Worm (Caenorhabditis elegans) whole organism, L4/young adult: ENCODE results near the gene trpa-1.

Source experiments
- dao-5 ChIP-seq: sonication (generic microtip); optimal IDR thresholded peaks from 2 replicates; lab custom pipeline; 2016; ENCODE audit warnings: missing genotype, missing genetic modification characterization, moderate library complexity, missing compliant biosample characterization
- him-1 ChIP-seq: sonication (generic microtip); optimal IDR thresholded peaks from 2 replicates; lab custom pipeline; 2016; ENCODE audit warnings: missing genotype, missing genetic modification reagents, missing genetic modification characterization, missing compliant biosample characterization

- TF ChIP-seq him-1 (tag; lab: Kevin White, UChicago): no peak
- no peak for TF ChIP-seq dao-5 (tag; lab: Kevin White, UChicago)
Measured at ce11 chrIV:11863428-11863827, 898 bp upstream of the trpa-1 start.
